Fruit fly (Drosophila melanogaster) whole organism, embryonic: ENCODE results near the gene Spps.

Source experiments
- BEAF-32 ChIP-seq: fragments of 200-800 bp; sonication (Bioruptor generic); optimal IDR thresholded peaks from 3 replicates; lab custom pipeline; 2017; ENCODE audit warnings: missing biosample characterization, missing genetic modification characterization, mild to moderate bottlenecking, moderate library complexity, missing genetic modification reagents
- CG10267 ChIP-seq: fragments of 200-800 bp; sonication (Bioruptor generic); optimal IDR thresholded peaks from 2 replicates; lab custom pipeline; 2018; ENCODE audit warnings: missing biosample characterization, mild to moderate bottlenecking, missing genetic modification characterization, moderate library complexity
- CG10431 ChIP-seq: fragments of 200-800 bp; sonication (Bioruptor generic); optimal IDR thresholded peaks from 3 replicates; lab custom pipeline; 2018; ENCODE audit warnings: missing biosample characterization, mild to moderate bottlenecking, missing genetic modification characterization
- CG13296 ChIP-seq: fragments of 200-800 bp; sonication (Bioruptor generic); optimal IDR thresholded peaks from 3 replicates; lab custom pipeline; 2018; ENCODE audit warnings: missing biosample characterization, mild to moderate bottlenecking, missing genetic modification characterization
- CG14050 ChIP-seq: fragments of 200-800 bp; sonication (Bioruptor generic); IDR thresholded peaks from 3 replicates; pipeline ENCODE4 v1.3.6; 2022; ENCODE audit warnings: missing biosample characterization, missing genetic modification characterization
- CG15479 ChIP-seq: fragments of 200-800 bp; sonication (Bioruptor generic); optimal IDR thresholded peaks from 3 replicates; lab custom pipeline; 2019; ENCODE audit warnings: missing biosample characterization, mild to moderate bottlenecking, missing genetic modification characterization, moderate library complexity
- CG15601 ChIP-seq: fragments of 200-800 bp; sonication (Bioruptor generic); optimal IDR thresholded peaks from 3 replicates; lab custom pipeline; 2019; ENCODE audit warnings: missing biosample characterization, mild to moderate bottlenecking, missing genetic modification characterization, moderate library complexity
- CG17186 ChIP-seq: fragments of 200-800 bp; sonication (Bioruptor generic); optimal IDR thresholded peaks from 3 replicates; lab custom pipeline; 2017; ENCODE audit warnings: missing biosample characterization, missing genetic modification reagents, missing genetic modification characterization
- CG2199 ChIP-seq: fragments of 200-800 bp; sonication (Bioruptor generic); IDR thresholded peaks from 3 replicates; pipeline ENCODE4 v1.3.6; 2022; ENCODE audit warnings: missing biosample characterization, missing genetic modification characterization
- CG34376 ChIP-seq: fragments of 200-800 bp; sonication (Bioruptor generic); optimal IDR thresholded peaks from 2 replicates; lab custom pipeline; 2018; ENCODE audit warnings: missing biosample characterization, mild to moderate bottlenecking, missing genetic modification characterization
- CG3995 ChIP-seq: fragments of 200-800 bp; sonication (Bioruptor generic); optimal IDR thresholded peaks from 3 replicates; lab custom pipeline; 2016; ENCODE audit warnings: missing biosample characterization, missing genetic modification characterization
- CG4282 ChIP-seq: fragments of 200-800 bp; sonication (Bioruptor generic); optimal IDR thresholded peaks from 2 replicates; lab custom pipeline; 2016; ENCODE audit warnings: missing biosample characterization, missing genetic modification characterization
- CG4360 ChIP-seq: fragments of 200-800 bp; sonication (Bioruptor generic); IDR thresholded peaks from 2 replicates; pipeline ENCODE4 v1.3.6; 2022; ENCODE audit warnings: missing biosample characterization, missing genetic modification characterization
- CG5180 ChIP-seq: fragments of 200-800 bp; sonication (Bioruptor generic); optimal IDR thresholded peaks from 3 replicates; lab custom pipeline; 2017; ENCODE audit warnings: missing biosample characterization, missing genetic modification characterization, mild to moderate bottlenecking, moderate library complexity, missing genetic modification reagents
- CG5245 ChIP-seq: fragments of 200-800 bp; sonication (Bioruptor generic); optimal IDR thresholded peaks from 3 replicates; lab custom pipeline; 2016; ENCODE audit warnings: missing biosample characterization, missing genetic modification characterization
- CG9932 ChIP-seq: fragments of 200-800 bp; sonication (Bioruptor generic); IDR thresholded peaks from 2 replicates; pipeline ENCODE4 v1.3.6; 2022; ENCODE audit warnings: missing biosample characterization, missing genetic modification characterization
- CoRest ChIP-seq: fragments of 200-800 bp; sonication (Bioruptor generic); optimal IDR thresholded peaks from 3 replicates; lab custom pipeline; 2018; ENCODE audit warnings: missing biosample characterization, mild to moderate bottlenecking, missing genetic modification characterization, moderate library complexity
- Dp ChIP-seq: fragments of 200-800 bp; sonication (Bioruptor generic); optimal IDR thresholded peaks from 2 replicates; lab custom pipeline; 2018; ENCODE audit warnings: missing biosample characterization, mild to moderate bottlenecking, missing genetic modification characterization, moderate library complexity
- Dref ChIP-seq: fragments of 200-800 bp; sonication (Bioruptor generic); IDR thresholded peaks from 2 replicates; pipeline ENCODE4 v1.3.6; 2022; ENCODE audit warnings: missing biosample characterization, missing genetic modification characterization
- Drgx ChIP-seq: fragments of 200-800 bp; sonication (Bioruptor generic); IDR thresholded peaks from 2 replicates; pipeline ENCODE4 v1.3.6; 2022; ENCODE audit warnings: missing biosample characterization, missing genetic modification characterization
- HLHmδ ChIP-seq: fragments of 200-800 bp; sonication (Bioruptor generic); optimal IDR thresholded peaks from 2 replicates; lab custom pipeline; 2018; ENCODE audit warnings: missing biosample characterization, mild to moderate bottlenecking, missing genetic modification characterization, moderate library complexity
- Meics ChIP-seq: fragments of 200-800 bp; sonication (Bioruptor generic); optimal IDR thresholded peaks from 2 replicates; lab custom pipeline; 2017; ENCODE audit warnings: missing biosample characterization, mild to moderate bottlenecking, missing genetic modification characterization
- Mes4 ChIP-seq: fragments of 200-800 bp; sonication (Bioruptor generic); optimal IDR thresholded peaks from 2 replicates; lab custom pipeline; 2016; ENCODE audit warnings: missing biosample characterization, missing genetic modification characterization
- NK7.1 ChIP-seq: fragments of 200-800 bp; sonication (Bioruptor generic); optimal IDR thresholded peaks from 3 replicates; lab custom pipeline; 2016; ENCODE audit warnings: missing biosample characterization, missing genetic modification characterization
- Nf-YA ChIP-seq: fragments of 200-800 bp; sonication (Bioruptor generic); IDR thresholded peaks from 2 replicates; pipeline ENCODE4 v1.3.6; 2022; ENCODE audit warnings: missing biosample characterization, missing genetic modification characterization
- NfI ChIP-seq: fragments of 200-800 bp; sonication (Bioruptor generic); optimal IDR thresholded peaks from 3 replicates; lab custom pipeline; 2018; ENCODE audit warnings: missing biosample characterization, mild to moderate bottlenecking, missing genetic modification characterization, moderate library complexity
- Poxn ChIP-seq: fragments of 200-800 bp; sonication (Bioruptor generic); IDR thresholded peaks from 2 replicates; pipeline ENCODE4 v1.3.6; 2022; ENCODE audit warnings: missing biosample characterization, missing genetic modification characterization
- Rfx ChIP-seq: fragments of 200-800 bp; sonication (Bioruptor generic); IDR thresholded peaks from 2 replicates; pipeline ENCODE4 v1.3.6; 2022; ENCODE audit warnings: missing biosample characterization, missing genetic modification characterization
- Side ChIP-seq: fragments of 200-800 bp; sonication (Bioruptor generic); optimal IDR thresholded peaks from 2 replicates; lab custom pipeline; 2016; ENCODE audit warnings: missing biosample characterization, missing genetic modification characterization
- Sry-δ ChIP-seq: fragments of 200-800 bp; sonication (Bioruptor generic); optimal IDR thresholded peaks from 2 replicates; lab custom pipeline; 2016; ENCODE audit warnings: missing biosample characterization, missing genetic modification characterization
- Usf ChIP-seq: fragments of 200-800 bp; sonication (Bioruptor generic); optimal IDR thresholded peaks from 2 replicates; lab custom pipeline; 2017; ENCODE audit warnings: missing genotype, missing biosample characterization, missing genetic modification characterization
- Xrp1 ChIP-seq: fragments of 200-800 bp; sonication (Bioruptor generic); IDR thresholded peaks from 2 replicates; pipeline ENCODE4 v1.3.6; 2022; ENCODE audit warnings: missing biosample characterization, missing genetic modification characterization
- ap ChIP-seq: fragments of 200-800 bp; sonication (Bioruptor generic); IDR thresholded peaks from 2 replicates; pipeline ENCODE4 v1.3.6; 2022; ENCODE audit warnings: missing biosample characterization, missing genetic modification characterization
- exex ChIP-seq: fragments of 200-800 bp; sonication (Bioruptor generic); optimal IDR thresholded peaks from 4 replicates; lab custom pipeline; 2018; ENCODE audit warnings: missing biosample characterization, mild to moderate bottlenecking, missing genetic modification characterization, moderate library complexity
- hb ChIP-seq: fragments of 200-800 bp; sonication (Bioruptor generic); IDR thresholded peaks from 3 replicates; pipeline ENCODE4 v1.3.6; 2022; ENCODE audit warnings: missing biosample characterization, missing genetic modification characterization; ENCODE audit not compliant: partially characterized antibody
- lmd ChIP-seq: fragments of 200-800 bp; sonication (Bioruptor generic); IDR thresholded peaks from 2 replicates; pipeline ENCODE4 v1.3.6; 2022; ENCODE audit warnings: missing biosample characterization, missing genetic modification characterization
- mam ChIP-seq: fragments of 200-800 bp; sonication (Bioruptor generic); optimal IDR thresholded peaks from 3 replicates; lab custom pipeline; 2016; ENCODE audit warnings: missing biosample characterization, missing genetic modification characterization
- mld ChIP-seq: fragments of 200-800 bp; sonication (Bioruptor generic); IDR thresholded peaks from 3 replicates; pipeline ENCODE4 v1.3.6; 2022; ENCODE audit warnings: missing biosample characterization, missing genetic modification characterization; ENCODE audit not compliant: partially characterized antibody
- nerfin-1 ChIP-seq: fragments of 200-800 bp; sonication (Bioruptor generic); optimal IDR thresholded peaks from 3 replicates; lab custom pipeline; 2019; ENCODE audit warnings: missing biosample characterization, mild to moderate bottlenecking, missing genetic modification characterization, moderate library complexity
- pan ChIP-seq, 4 experiments: fragments of >200 bp in 3 of 4; fragments of 200-800 bp in 1 of 4; sonication (Bioruptor generic) in 1 of 4; optimal IDR thresholded peaks in 3 of 4; IDR thresholded peaks in 1 of 4; 2 replicates each; pipeline versions ENCODE4 v1.3.6 to Lab custom; 2017 to 2022; ENCODE audit warnings: missing biosample characterization in 2 of 4, missing genetic modification characterization in 2 of 4, mixed read lengths in 1 of 4
- ranshi ChIP-seq: fragments of 200-800 bp; sonication (Bioruptor generic); IDR thresholded peaks from 2 replicates; pipeline ENCODE4 v1.3.6; 2022; ENCODE audit warnings: missing biosample characterization, missing genetic modification characterization
- rib ChIP-seq: fragments of 200-800 bp; sonication (Bioruptor generic); IDR thresholded peaks from 2 replicates; pipeline ENCODE4 v1.3.6; 2022; ENCODE audit warnings: missing biosample characterization, missing genetic modification characterization
- salm ChIP-seq: fragments of 200-800 bp; sonication (Bioruptor generic); optimal IDR thresholded peaks from 2 replicates; lab custom pipeline; 2018; ENCODE audit warnings: missing biosample characterization, mild to moderate bottlenecking, missing genetic modification characterization
- sc ChIP-seq, 3 experiments: fragments of >200 bp in 2 of 3; fragments of 200-800 bp in 1 of 3; sonication (Bioruptor generic) in 1 of 3; optimal IDR thresholded peaks; 2 replicates in 2 of 3; 3 replicates in 1 of 3; lab custom pipeline; 2017; ENCODE audit warnings: mild to moderate bottlenecking in 1 of 3, missing biosample characterization in 1 of 3, missing genetic modification characterization in 1 of 3, missing genetic modification reagents in 1 of 3
- schlank ChIP-seq: fragments of 200-800 bp; sonication (Bioruptor generic); optimal IDR thresholded peaks from 2 replicates; lab custom pipeline; 2018; ENCODE audit warnings: missing biosample characterization, mild to moderate bottlenecking, missing genetic modification characterization
- slbo ChIP-seq: fragments of 200-800 bp; sonication (Bioruptor generic); IDR thresholded peaks from 2 replicates; pipeline ENCODE4 v1.3.6; 2022; ENCODE audit warnings: missing biosample characterization, missing genetic modification characterization
- sr ChIP-seq: fragments of 200-800 bp; sonication (Bioruptor generic); IDR thresholded peaks from 3 replicates; pipeline ENCODE4 v1.3.6; 2022; ENCODE audit warnings: missing biosample characterization, missing genetic modification characterization
- tll ChIP-seq, 2 experiments: fragments of 200-800 bp in 1 of 2; fragments of >200 bp in 1 of 2; sonication (Bioruptor generic) in 1 of 2; optimal IDR thresholded peaks; 2 replicates each; lab custom pipeline; 2017 to 2019; ENCODE audit warnings: missing biosample characterization in 2 of 2, missing genetic modification characterization in 2 of 2, mild to moderate bottlenecking in 1 of 2, moderate library complexity in 1 of 2
- zen2 ChIP-seq: fragments of 200-800 bp; sonication (Bioruptor generic); IDR thresholded peaks from 3 replicates; pipeline ENCODE4 v1.3.6; 2022; ENCODE audit warnings: missing biosample characterization, missing genetic modification characterization; ENCODE audit not compliant: partially characterized antibody

Gene Spps

DNA sequence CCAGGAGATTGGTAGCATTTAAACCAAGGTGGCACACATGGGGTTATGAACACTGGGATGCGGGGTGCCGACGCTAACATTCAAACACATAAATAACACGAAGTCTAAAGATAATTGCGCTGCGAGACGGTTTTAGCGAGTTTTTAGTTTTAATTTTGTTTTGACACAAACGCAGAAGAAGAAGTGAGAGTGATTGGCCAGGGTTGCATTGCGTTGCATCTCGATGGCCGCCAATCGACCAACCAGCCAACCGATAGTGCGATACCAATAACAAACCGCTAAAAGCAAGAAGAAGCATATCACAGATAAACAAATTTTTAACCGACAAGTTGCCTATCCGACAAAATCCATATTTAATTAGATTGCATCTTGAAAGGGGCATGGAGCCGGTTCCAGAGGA is at the start of gene Spps, which contains the start of gene CG13609 (continued):
- peak; percentile 24 for TF ChIP-seq CoRest (tag; lab: Kevin White, UChicago)
- TF ChIP-seq sc (optimal IDR thresholded peaks at IDR 0.05; lab: Kevin White, UChicago): no peak
- no peak for TF ChIP-seq sc (GFP tag; optimal IDR thresholded peaks at IDR 0.05; lab: Kevin White, UChicago)
- TF ChIP-seq CG17186 (GFP tag; lab: Kevin White, UChicago): peak; percentile 67
- peak; percentile 91 for TF ChIP-seq Sry-δ (GFP tag; lab: Kevin White, UChicago)
- no peak for TF ChIP-seq schlank (tag; lab: Kevin White, UChicago)
- no peak for TF ChIP-seq salm
- no peak for TF ChIP-seq Xrp1 (GFP tag; lab: Robert Waterston, UW)
- no peak for TF ChIP-seq tll (GFP tag; optimal IDR thresholded peaks at IDR 0.05; lab: Kevin White, UChicago)
- TF ChIP-seq Drgx (GFP tag; lab: Robert Waterston, UW): no peak
- TF ChIP-seq CG5245 (GFP tag; lab: Kevin White, UChicago): no peak
- no peak for TF ChIP-seq pan (optimal IDR thresholded peaks at IDR 0.05; lab: Kevin White, UChicago)
- peak in 1 of 2 experiments; percentile 4 for TF ChIP-seq pan (GFP tag; optimal IDR thresholded peaks at IDR 0.05 in 1 of 2, IDR thresholded peaks at IDR 0.05 in 1 of 2)
- TF ChIP-seq Rfx: peak; percentile 66
- TF ChIP-seq CG15479 (GFP tag; lab: Kevin White, UChicago): no peak
- TF ChIP-seq Meics: no peak
- TF ChIP-seq CG3995 (GFP tag; lab: Kevin White, UChicago): peak; percentile 72
- TF ChIP-seq HLHmδ (GFP tag; lab: Kevin White, UChicago): peak; percentile 2
- no peak for TF ChIP-seq CG4282 (GFP tag; lab: Kevin White, UChicago)
- no peak for TF ChIP-seq Usf (GFP tag; lab: Kevin White, UChicago)
- TF ChIP-seq CG13296 (GFP tag; lab: Kevin White, UChicago): no peak
- no peak for TF ChIP-seq CG5180 (GFP tag; lab: Kevin White, UChicago)
- TF ChIP-seq lmd (GFP tag; lab: Robert Waterston, UW): no peak
- TF ChIP-seq CG4360 (GFP tag; lab: Robert Waterston, UW): no peak
- peak; percentile 92 for TF ChIP-seq BEAF-32
- TF ChIP-seq mld: peak; percentile 96
- peak; percentile 9; the same call in 1 of the 3 replicates for TF ChIP-seq sr (GFP tag; lab: Robert Waterston, UW)
- TF ChIP-seq NfI (GFP tag; lab: Kevin White, UChicago): peak; percentile 27
- peak; percentile 53 for TF ChIP-seq nerfin-1 (tag; lab: Kevin White, UChicago)
- TF ChIP-seq CG15601 (tag; lab: Kevin White, UChicago): no peak
- TF ChIP-seq Dp: peak; percentile 66
- TF ChIP-seq zen2 (GFP tag; lab: Robert Waterston, UW): peak; percentile 92
- TF ChIP-seq hb (GFP tag; lab: Robert Waterston, UW): peak; percentile 95
- TF ChIP-seq ranshi: peak; percentile 28; the same call in 1 of the 2 replicates
- TF ChIP-seq mam (GFP tag; lab: Kevin White, UChicago): peak; percentile 34
- TF ChIP-seq CG2199 (GFP tag; lab: Robert Waterston, UW): no peak
- peak; percentile 53; the same call in 1 of the 2 replicates for TF ChIP-seq CG9932 (GFP tag; lab: Robert Waterston, UW)
- TF ChIP-seq Dref (GFP tag; lab: Robert Waterston, UW): peak; percentile 96
- TF ChIP-seq slbo: peak; percentile 42; the same call in 1 of the 2 replicates
- TF ChIP-seq ap: no peak
- TF ChIP-seq CG10267 (tag; lab: Kevin White, UChicago): peak; percentile 40
- TF ChIP-seq CG14050 (GFP tag; lab: Robert Waterston, UW): no peak
- TF ChIP-seq Side (GFP tag; lab: Kevin White, UChicago): peak; percentile 7
- TF ChIP-seq NK7.1 (GFP tag; lab: Kevin White, UChicago): no peak
- TF ChIP-seq Poxn: no peak
- peak; percentile 3 for TF ChIP-seq Mes4 (GFP tag; lab: Kevin White, UChicago)
- TF ChIP-seq rib: no peak
- no peak for TF ChIP-seq exex (tag; lab: Kevin White, UChicago)
- TF ChIP-seq Nf-YA (GFP tag; lab: Robert Waterston, UW): 0 out of 2 replicates have a peak, but pooled peaks have one; percentile 20
- peak; percentile 14 for TF ChIP-seq CG34376
- peak; percentile 46 for TF ChIP-seq CG10431 (GFP tag; lab: Kevin White, UChicago)
